Worm (Caenorhabditis elegans): ENCODE measurements around the gene C16C8.16.

ce11 chrII:3439244-3439698 lies 6.3 kb upstream of the C16C8.16 start:
- TF ChIP-seq ama-1 (optimal IDR thresholded peaks at IDR 0.05): no peak
- TF ChIP-seq tra-4 (tag; optimal IDR thresholded peaks at IDR 0.05): no peak
- peak; percentile 48 for TF ChIP-seq tbx-37 (GFP tag; conservative IDR thresholded peaks at IDR 0.05)
- TF ChIP-seq flt-1 (GFP tag; IDR thresholded peaks at IDR 0.05): peak; percentile 73
- TF ChIP-seq hnd-1 (tag; optimal IDR thresholded peaks at IDR 0.05): peak; percentile 62
- TF ChIP-seq ceh-36 (tag; optimal IDR thresholded peaks at IDR 0.05): peak; percentile 76
- peak; percentile 39 for TF ChIP-seq ets-7 (tag; optimal IDR thresholded peaks at IDR 0.05)
- TF ChIP-seq sea-1 (GFP tag; conservative IDR thresholded peaks at IDR 0.05): peak; percentile 52; the same call in 1 of the 2 replicates
- peak; percentile 67 for TF ChIP-seq tbx-11 (GFP tag; IDR thresholded peaks at IDR 0.05)
- TF ChIP-seq B0310.2 (tag; optimal IDR thresholded peaks at IDR 0.05): peak; percentile 70
- peak; percentile 84 for TF ChIP-seq pes-1 (GFP tag; IDR thresholded peaks at IDR 0.05)
- TF ChIP-seq aly-1 (tag; optimal IDR thresholded peaks at IDR 0.05): peak; percentile 67
- peak; percentile 74 for TF ChIP-seq scrt-1 (GFP tag; IDR thresholded peaks at IDR 0.05)

Data from whole organism, early embryonic.